Worm (Caenorhabditis elegans) whole organism, L1 larva: ENCODE results near the gene K11G12.6.

ENCODE experiments used
- C34B4.2 ChIP-seq: sonication (generic microtip); optimal IDR thresholded peaks from 2 replicates; lab custom pipeline; 2017; ENCODE audit warnings: mild to moderate bottlenecking, missing genetic modification characterization, missing compliant biosample characterization
- aha-1 ChIP-seq: fragments of 150-350 bp; optimal IDR thresholded peaks from 2 replicates; lab custom pipeline; 2014; ENCODE audit warnings: missing biosample characterization, missing genetic modification characterization
- aly-2 ChIP-seq: fragments of 150-350 bp; optimal IDR thresholded peaks from 2 replicates; lab custom pipeline; 2014; ENCODE audit warnings: missing biosample characterization, missing genetic modification characterization
- ama-1 ChIP-seq: fragments of 150-350 bp; optimal IDR thresholded peaks from 2 replicates; lab custom pipeline; 2014
- blmp-1 ChIP-seq: fragments of 150-350 bp; optimal IDR thresholded peaks from 2 replicates; lab custom pipeline; 2014; ENCODE audit warnings: missing biosample characterization, missing genetic modification characterization
- ceh-8 ChIP-seq: fragments of 200-800 bp; sonication (Bioruptor generic); optimal IDR thresholded peaks from 2 replicates; lab custom pipeline; 2018; ENCODE audit warnings: mild to moderate bottlenecking, missing genetic modification characterization, moderate library complexity, missing compliant biosample characterization
- ceh-82 ChIP-seq, 3 experiments: fragments of 150-350 bp in 1 of 3; sonication (generic microtip) in 2 of 3; optimal IDR thresholded peaks; 2 replicates each; lab custom pipeline; 2014 to 2017; ENCODE audit warnings: missing biosample characterization in 3 of 3, missing genetic modification characterization in 3 of 3
- ceh-88 ChIP-seq: fragments of 200-800 bp; sonication (Bioruptor generic); IDR thresholded peaks from 2 replicates; pipeline ENCODE4 v1.3.6; 2022; ENCODE audit warnings: missing genetic modification characterization, missing compliant biosample characterization
- ceh-90 ChIP-seq: sonication (generic microtip); optimal IDR thresholded peaks from 2 replicates; lab custom pipeline; 2016; ENCODE audit warnings: missing genetic modification characterization, missing compliant biosample characterization
- dpl-1 ChIP-seq, 3 experiments: fragments of 150-350 bp in 2 of 3; sonication (generic microtip) in 1 of 3; optimal IDR thresholded peaks; 2 replicates each; lab custom pipeline; 2014 to 2017; ENCODE audit warnings: missing biosample characterization in 3 of 3, missing genetic modification characterization in 3 of 3, missing genetic modification reagents in 3 of 3
- efl-1 ChIP-seq, 4 experiments: fragments of 150-350 bp; optimal IDR thresholded peaks in 3 of 4; peaks in 1 of 4; 1 replicate in 1 of 4; 2 replicates in 3 of 4; lab custom pipeline; 2014; ENCODE audit warnings: missing biosample characterization in 2 of 4, missing genetic modification characterization in 2 of 4, missing genetic modification reagents in 2 of 4
- efl-3 ChIP-seq: fragments of 200-800 bp; sonication (Bioruptor generic); optimal IDR thresholded peaks from 2 replicates; lab custom pipeline; 2018; ENCODE audit warnings: mild to moderate bottlenecking, missing genetic modification characterization, missing compliant biosample characterization
- fos-1 ChIP-seq: fragments of 150-350 bp; optimal IDR thresholded peaks from 2 replicates; lab custom pipeline; 2014; ENCODE audit warnings: missing biosample characterization, missing genetic modification characterization
- hlh-17 ChIP-seq: fragments of 200-800 bp; sonication (Bioruptor generic); optimal IDR thresholded peaks from 2 replicates; lab custom pipeline; 2018; ENCODE audit warnings: missing genetic modification characterization, mild to moderate bottlenecking, missing compliant biosample characterization, moderate library complexity, borderline replicate concordance
- hlh-4 ChIP-seq: sonication (generic microtip); optimal IDR thresholded peaks from 2 replicates; lab custom pipeline; 2016; ENCODE audit warnings: mild to moderate bottlenecking, missing genetic modification characterization, missing compliant biosample characterization
- hpl-2 ChIP-seq: fragments of 150-350 bp; optimal IDR thresholded peaks from 2 replicates; lab custom pipeline; 2014; ENCODE audit warnings: missing biosample characterization, missing genetic modification reagents, missing genetic modification characterization
- irx-1 ChIP-seq: sonication (generic microtip); optimal IDR thresholded peaks from 2 replicates; lab custom pipeline; 2016; ENCODE audit warnings: missing genetic modification characterization, missing compliant biosample characterization
- jun-1 ChIP-seq: fragments of 150-350 bp; optimal IDR thresholded peaks from 2 replicates; lab custom pipeline; 2014; ENCODE audit warnings: missing biosample characterization, missing genetic modification reagents, missing genetic modification characterization
- lin-13 ChIP-seq: fragments of 150-350 bp; optimal IDR thresholded peaks from 2 replicates; lab custom pipeline; 2014; ENCODE audit warnings: missing biosample characterization, missing genetic modification reagents, missing genetic modification characterization
- lin-14 ChIP-seq: fragments of 200-800 bp; sonication (Bioruptor generic); optimal IDR thresholded peaks from 2 replicates; lab custom pipeline; 2018; ENCODE audit warnings: mild to moderate bottlenecking, missing genetic modification characterization, moderate library complexity, missing compliant biosample characterization
- lin-35 ChIP-seq, 2 experiments: fragments of 150-350 bp; optimal IDR thresholded peaks; 2 replicates each; lab custom pipeline; 2014; ENCODE audit warnings: missing biosample characterization in 2 of 2, missing genetic modification characterization in 2 of 2, missing genetic modification reagents in 2 of 2
- mab-9 ChIP-seq: fragments of 200-800 bp; sonication (Bioruptor generic); IDR thresholded peaks from 2 replicates; pipeline ENCODE4 v1.3.6; 2022; ENCODE audit warnings: missing genetic modification reagents, missing genetic modification characterization, missing compliant biosample characterization
- mef-2 ChIP-seq: fragments of 150-350 bp; optimal IDR thresholded peaks from 2 replicates; lab custom pipeline; 2014; ENCODE audit warnings: missing biosample characterization, missing genetic modification characterization
- mep-1 ChIP-seq: fragments of 150-350 bp; optimal IDR thresholded peaks from 2 replicates; lab custom pipeline; 2014; ENCODE audit warnings: missing biosample characterization, missing genetic modification characterization
- nhr-20 ChIP-seq: sonication (generic microtip); optimal IDR thresholded peaks from 2 replicates; lab custom pipeline; 2016; ENCODE audit warnings: mild to moderate bottlenecking, missing genetic modification characterization, missing compliant biosample characterization
- nhr-28 ChIP-seq: fragments of 150-350 bp; optimal IDR thresholded peaks from 2 replicates; lab custom pipeline; 2014; ENCODE audit warnings: missing biosample characterization, missing genetic modification characterization
- nhr-47 ChIP-seq: sonication (generic microtip); optimal IDR thresholded peaks from 2 replicates; lab custom pipeline; 2016; ENCODE audit warnings: mild to moderate bottlenecking, missing genetic modification characterization, moderate library complexity, missing compliant biosample characterization
- nhr-71 ChIP-seq: sonication (generic microtip); optimal IDR thresholded peaks from 2 replicates; lab custom pipeline; 2016; ENCODE audit warnings: mild to moderate bottlenecking, missing genetic modification characterization, moderate library complexity, missing compliant biosample characterization
- nhr-76 ChIP-seq: sonication (generic microtip); optimal IDR thresholded peaks from 2 replicates; lab custom pipeline; 2017; ENCODE audit warnings: missing biosample characterization, missing genetic modification characterization
- nhr-84 ChIP-seq: sonication (generic microtip); optimal IDR thresholded peaks from 2 replicates; lab custom pipeline; 2017; ENCODE audit warnings: missing biosample characterization, missing genetic modification characterization
- nhr-90 ChIP-seq: sonication (generic microtip); optimal IDR thresholded peaks from 2 replicates; lab custom pipeline; 2016; ENCODE audit warnings: mild to moderate bottlenecking, missing genetic modification characterization, missing compliant biosample characterization; ENCODE audit not compliant: poor library complexity
- pag-3 ChIP-seq: sonication (generic microtip); optimal IDR thresholded peaks from 2 replicates; lab custom pipeline; 2017; ENCODE audit warnings: missing genetic modification characterization, mild to moderate bottlenecking, missing compliant biosample characterization, antibody characterized with exemption, borderline replicate concordance; ENCODE audit not compliant: insufficient read depth
- pax-3 ChIP-seq: fragments of 200-800 bp; sonication (Bioruptor generic); optimal IDR thresholded peaks from 2 replicates; lab custom pipeline; 2018; ENCODE audit warnings: mild to moderate bottlenecking, missing genetic modification characterization, moderate library complexity, missing compliant biosample characterization
- snu-23 ChIP-seq: sonication (generic microtip); optimal IDR thresholded peaks from 2 replicates; lab custom pipeline; 2016; ENCODE audit warnings: missing genetic modification characterization, missing compliant biosample characterization
- sox-4 ChIP-seq: sonication (generic microtip); optimal IDR thresholded peaks from 2 replicates; lab custom pipeline; 2016; ENCODE audit warnings: missing genetic modification characterization, missing compliant biosample characterization
- swsn-7 ChIP-seq: sonication (generic microtip); optimal IDR thresholded peaks from 2 replicates; lab custom pipeline; 2016; ENCODE audit warnings: missing genetic modification characterization, missing compliant biosample characterization
- tlp-1 ChIP-seq: fragments of 150-350 bp; optimal IDR thresholded peaks from 2 replicates; lab custom pipeline; 2014; ENCODE audit warnings: missing biosample characterization, missing genetic modification characterization
- unc-30 ChIP-seq: sonication (generic microtip); optimal IDR thresholded peaks from 2 replicates; lab custom pipeline; 2017; ENCODE audit warnings: missing biosample characterization, missing genetic modification characterization
- unc-86 ChIP-seq: sonication (generic microtip); optimal IDR thresholded peaks from 2 replicates; lab custom pipeline; 2016; ENCODE audit warnings: missing genetic modification characterization, missing compliant biosample characterization
- unc-98 ChIP-seq: fragments of 200-800 bp; sonication (Bioruptor generic); IDR thresholded peaks from 2 replicates; pipeline ENCODE4 v1.3.6; 2022; ENCODE audit warnings: missing genetic modification characterization, missing compliant biosample characterization
- vab-15 ChIP-seq: sonication (generic microtip); optimal IDR thresholded peaks from 2 replicates; lab custom pipeline; 2017; ENCODE audit warnings: missing genotype, mild to moderate bottlenecking, missing genetic modification characterization, missing compliant biosample characterization
- xbp-1 ChIP-seq: sonication (generic microtip); optimal IDR thresholded peaks from 2 replicates; lab custom pipeline; 2016; ENCODE audit warnings: missing genetic modification characterization, missing compliant biosample characterization
- ztf-11 ChIP-seq, 2 experiments: sonication (generic microtip); optimal IDR thresholded peaks; 2 replicates each; lab custom pipeline; 2016 to 2017; ENCODE audit warnings: missing genetic modification characterization in 2 of 2, missing biosample characterization in 1 of 2, missing compliant biosample characterization in 1 of 2
- ztf-4 ChIP-seq: fragments of 150-350 bp; optimal IDR thresholded peaks from 2 replicates; lab custom pipeline; 2014; ENCODE audit warnings: missing biosample characterization, missing genetic modification characterization

The K11G12.6 gene

DNA sequence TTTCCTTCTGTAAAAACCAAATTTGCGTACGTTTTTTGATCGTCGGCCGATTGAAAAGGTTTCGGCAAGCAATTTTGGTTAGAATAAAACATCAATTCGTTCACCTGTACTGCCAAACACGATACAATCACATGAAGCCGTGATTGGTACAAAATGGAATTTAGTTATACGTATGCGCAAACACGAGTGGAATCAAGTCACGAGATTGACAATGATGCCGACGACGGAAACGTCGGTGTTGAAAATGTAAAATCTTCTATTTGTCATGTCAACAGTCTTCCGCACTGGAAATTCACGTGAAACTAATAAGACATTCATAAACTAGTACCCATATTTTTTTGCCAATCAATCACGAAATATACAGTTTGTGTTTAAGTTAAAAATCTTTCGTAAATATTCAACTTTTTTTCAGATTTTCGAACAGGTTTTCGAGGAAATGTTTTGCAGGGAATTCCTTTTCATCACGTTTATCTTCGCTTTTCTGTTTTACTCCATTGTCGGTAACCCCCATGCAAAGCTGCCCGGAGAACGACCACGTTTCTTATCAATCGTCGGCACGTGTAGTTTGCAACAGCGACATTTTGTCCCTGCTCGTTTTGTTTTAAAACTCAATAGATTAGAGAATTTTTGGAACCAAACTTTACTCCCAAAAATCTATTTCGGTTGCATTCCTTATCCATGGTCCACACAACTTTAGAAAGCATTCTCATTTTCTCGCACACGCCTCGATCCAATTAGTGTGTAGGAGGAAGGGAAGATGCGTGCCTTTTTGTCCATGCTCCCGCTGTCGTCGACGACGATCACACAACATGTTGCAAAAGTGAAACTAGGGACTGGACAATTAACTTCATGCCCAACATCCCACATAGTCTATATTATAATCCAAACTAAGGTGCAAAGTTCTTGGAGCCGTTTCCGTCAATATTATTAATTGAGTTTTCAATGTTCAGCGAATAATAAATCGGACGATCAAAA, 9.9 kb upstream of the K11G12.6 start (continued):
- TF ChIP-seq unc-98 (GFP tag; lab: Robert Waterston, UW) (no peak), hpl-2 (GFP tag; lab: Kevin White, UChicago) (no peak), ztf-11 (tag; optimal IDR thresholded peaks at IDR 0.05; lab: Kevin White, UChicago) (no peak), aha-1 (tag; lab: Kevin White, UChicago) (no peak), mep-1 (peak; percentile 48), irx-1 (peak; percentile 61), unc-30 (tag; lab: Kevin White, UChicago) (no peak), snu-23 (peak; percentile 75), ama-1 (lab: Kevin White, UChicago) (no peak), tlp-1 (tag; lab: Kevin White, UChicago) (no peak), nhr-76 (tag; lab: Kevin White, UChicago) (no peak), fos-1 (tag; lab: Kevin White, UChicago) (no peak), xbp-1 (tag; lab: Kevin White, UChicago) (peak; percentile 40), nhr-84 (no peak), nhr-90 (tag; lab: Kevin White, UChicago) (peak; percentile 58)

DNA sequence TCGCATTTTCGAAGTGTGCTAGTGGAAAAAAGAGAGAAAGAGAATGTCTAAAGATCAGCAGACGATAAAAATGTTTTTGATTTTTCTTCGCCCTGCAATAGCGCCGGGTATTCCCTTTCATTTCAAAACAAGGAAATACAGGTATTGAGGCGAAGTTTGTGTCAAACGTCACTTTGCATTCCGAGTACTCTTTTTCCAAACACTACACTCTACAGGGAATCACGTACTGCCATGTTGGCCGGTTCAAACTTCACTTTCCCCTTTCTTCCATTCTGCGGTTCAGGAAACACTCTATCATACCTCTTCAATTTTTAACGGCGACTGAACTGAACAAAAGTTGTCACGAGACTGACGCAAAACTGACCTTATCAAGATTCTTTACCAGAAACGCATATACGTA, 9.1 kb upstream of the K11G12.6 start:
- 0 out of 2 replicates have a peak, but pooled peaks have one; percentile 8 for TF ChIP-seq mab-9
- no peak for TF ChIP-seq unc-86
- no peak for TF ChIP-seq lin-14 (GFP tag; lab: Kevin White, UChicago)
- TF ChIP-seq blmp-1 (tag; lab: Kevin White, UChicago), result peak; percentile 80

- TF ChIP-seq nhr-47 (peak; percentile 94), ceh-90 (tag; lab: Kevin White, UChicago) (no peak), ceh-8 (no peak), hlh-17 (no peak), vab-15 (tag; lab: Kevin White, UChicago) (peak; percentile 48), ceh-88 (GFP tag; lab: Robert Waterston, UW) (peak; percentile 83), lin-13 (GFP tag; lab: Kevin White, UChicago) (peak; percentile 68), nhr-71 (tag; lab: Kevin White, UChicago) (peak; percentile 99), pax-3 (tag; lab: Kevin White, UChicago) (peak; percentile 85), dpl-1 (GFP tag; optimal IDR thresholded peaks at IDR 0.05; lab: Kevin White, UChicago) (peak; percentile 25 to 48 (median 42)), lin-14 (GFP tag; lab: Kevin White, UChicago) (peak; percentile 99), mep-1 (peak; percentile 78), aly-2 (no peak), C34B4.2 (tag; lab: Kevin White, UChicago) (no peak), swsn-7 (tag; lab: Kevin White, UChicago) (peak; percentile 91), ztf-4 (peak; percentile 93), ztf-11 (tag; optimal IDR thresholded peaks at IDR 0.05; lab: Kevin White, UChicago) (peak in 1 of 2 experiments; percentile 63), nhr-20 (peak; percentile 99), lin-35 (GFP tag; optimal IDR thresholded peaks at IDR 0.05; lab: Kevin White, UChicago) (peak; percentile 56 to 75), hlh-4 (tag; lab: Kevin White, UChicago) (no peak), snu-23 (peak; percentile 97), mef-2 (tag; lab: Kevin White, UChicago) (peak; percentile 89), nhr-28 (no peak), nhr-84 (no peak), jun-1 (peak; percentile 80), efl-1 (optimal IDR thresholded peaks at IDR 0.05; lab: Kevin White, UChicago) (peak; percentile 54 to 59), efl-1 (GFP tag; optimal IDR thresholded peaks at IDR 0.05 in 1 of 2; lab: Kevin White, UChicago) (peak; percentile 27 to 93), efl-3 (GFP tag; lab: Kevin White, UChicago) (peak; percentile 42), unc-98 (GFP tag; lab: Robert Waterston, UW) (0 out of 2 replicates have a peak, but pooled peaks have one; percentile 45), ceh-82 (tag; optimal IDR thresholded peaks at IDR 0.05; lab: Kevin White, UChicago) (peak in 2 of 3 experiments; percentile 45 to 54), ama-1 (lab: Kevin White, UChicago) (no peak), pag-3 (tag; lab: Kevin White, UChicago) (no peak), sox-4 (tag; lab: Kevin White, UChicago) (peak; percentile 58)
These were observed 8.0 kb upstream of the K11G12.6 start for ce11 chrX:6737329-6738008.
